Worm (Caenorhabditis elegans): ENCODE measurements around the gene xnd-1.
A peak's percentile ranks its signal among the peaks of the same experiment; 100 is the strongest.

Gene xnd-1

DNA sequence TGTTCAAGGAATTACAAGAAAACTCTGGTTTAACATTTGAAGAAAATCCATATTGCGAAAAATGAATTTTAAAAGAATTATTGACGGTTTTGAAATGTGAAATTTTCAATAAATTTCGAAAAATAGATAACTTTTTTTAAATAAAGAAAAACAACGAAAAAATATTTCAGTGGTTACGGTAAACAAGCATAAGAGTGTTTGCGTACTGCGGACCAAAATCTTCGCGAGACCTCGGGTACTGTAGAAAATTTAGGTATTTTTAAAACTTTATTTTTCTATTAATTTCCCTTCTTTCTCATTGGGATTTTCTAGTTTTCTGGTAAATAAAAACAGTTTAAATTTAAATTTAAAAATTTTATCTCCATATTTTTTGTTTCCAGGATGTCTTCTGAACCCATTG lies at the start of gene xnd-1:
TSS of gene xnd-1 (plus strand) at position 381 of the 400 bp plus-strand sequence.
- TF ChIP-seq W03F9.2 (tag; optimal IDR thresholded peaks at IDR 0.05) (peak; percentile 49), him-1 (tag; optimal IDR thresholded peaks at IDR 0.05) (no peak)

DNA sequence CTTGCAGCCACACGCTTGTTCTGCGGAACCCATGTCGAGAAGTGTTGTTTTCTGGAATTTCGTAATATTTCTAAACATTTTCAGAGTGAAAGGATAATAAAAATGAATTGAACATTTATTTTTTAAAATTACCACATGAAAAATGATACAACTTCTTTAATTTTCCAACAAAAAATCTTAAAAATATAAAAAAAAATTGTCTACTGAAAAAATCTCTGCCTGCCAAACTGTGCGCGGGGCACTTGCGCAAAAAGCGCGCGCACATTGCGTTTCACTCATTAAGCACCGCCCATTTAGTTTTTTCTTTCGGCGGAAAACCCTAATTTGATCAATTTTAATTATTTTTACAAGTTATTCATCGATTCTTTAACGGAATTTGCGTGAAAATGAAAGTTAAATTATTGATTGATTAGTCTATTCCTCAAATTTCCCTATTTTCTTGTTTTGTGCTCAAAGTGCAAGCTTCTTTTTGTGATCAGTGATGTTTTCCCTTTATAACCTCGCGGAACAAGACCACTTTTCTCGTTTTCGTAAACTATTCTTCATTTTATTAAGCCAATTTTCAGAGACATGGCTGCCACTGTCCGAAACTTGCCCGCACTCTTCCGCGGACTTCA lies 49.3 kb upstream of the xnd-1 start, which contains the start of the genes nmad-1 and hach-1:
TSS of gene nmad-1 (minus strand) at position 51 of the 617 bp plus-strand sequence.
TSS of gene hach-1 (plus strand) at position 567 of the 617 bp plus-strand sequence.
- TF ChIP-seq W03F9.2 (tag; optimal IDR thresholded peaks at IDR 0.05) = peak; percentile 95
- peak; percentile 11 for TF ChIP-seq dao-5 (tag; optimal IDR thresholded peaks at IDR 0.05)
- TF ChIP-seq him-1 (tag; optimal IDR thresholded peaks at IDR 0.05) = no peak

DNA sequence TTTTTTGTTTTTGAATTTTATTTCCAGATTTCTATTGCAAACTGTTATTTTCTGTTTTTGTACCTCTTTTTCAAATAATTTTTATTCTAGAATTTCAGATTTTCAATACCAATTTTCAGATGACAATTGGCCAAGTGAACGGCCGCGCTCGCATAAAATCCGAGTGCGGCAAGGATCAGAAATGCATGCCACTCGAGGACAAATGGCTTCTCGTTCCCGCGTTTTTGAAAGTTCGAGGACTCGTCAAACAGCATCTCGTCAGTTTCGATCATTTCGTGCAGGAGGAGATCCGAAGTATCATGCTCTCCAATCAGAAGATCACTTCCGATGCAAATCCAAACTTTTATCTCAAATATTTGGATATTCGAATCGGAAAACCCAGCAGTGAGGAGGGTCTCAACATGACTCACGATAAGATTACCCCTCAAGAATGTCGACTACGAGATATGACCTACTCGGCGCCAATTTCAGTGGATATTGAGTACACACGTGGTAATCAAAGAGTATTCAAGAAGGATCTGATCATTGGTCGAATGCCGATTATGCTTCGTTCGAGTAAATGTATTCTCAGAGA lies 46.9 kb upstream of the xnd-1 start, which contains the start of gene rpc-2:
TSS of gene rpc-2 (plus strand) at position 120 of the 574 bp plus-strand sequence.
- TF ChIP-seq him-1 (tag; optimal IDR thresholded peaks at IDR 0.05) (no peak), W03F9.2 (tag; optimal IDR thresholded peaks at IDR 0.05) (no peak), dao-5 (tag; optimal IDR thresholded peaks at IDR 0.05) (no peak)

DNA sequence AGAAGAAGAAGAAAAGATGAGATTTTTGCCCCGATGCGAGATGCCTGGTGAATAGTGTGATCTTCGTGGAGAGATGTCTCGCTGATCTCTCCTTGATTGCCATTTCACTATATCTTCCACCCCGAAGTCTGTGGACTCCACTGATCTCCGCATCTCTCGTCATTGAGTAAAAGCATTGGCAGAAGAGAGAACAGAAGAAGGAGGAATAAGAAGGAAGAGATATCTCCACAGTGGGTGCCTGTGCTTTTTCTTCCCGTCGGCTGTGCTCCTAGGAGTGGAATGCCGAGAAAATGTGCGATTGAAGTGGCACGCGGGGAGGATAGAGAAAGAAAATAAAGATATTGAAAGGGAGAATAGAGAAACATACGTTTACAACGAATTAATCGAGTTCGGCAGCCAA lies 40.6 kb upstream of the xnd-1 start:
- TF ChIP-seq W03F9.2 (tag; optimal IDR thresholded peaks at IDR 0.05) = no peak
- TF ChIP-seq him-1 (tag; optimal IDR thresholded peaks at IDR 0.05) = no peak
- no peak for TF ChIP-seq dao-5 (tag; optimal IDR thresholded peaks at IDR 0.05)

DNA sequence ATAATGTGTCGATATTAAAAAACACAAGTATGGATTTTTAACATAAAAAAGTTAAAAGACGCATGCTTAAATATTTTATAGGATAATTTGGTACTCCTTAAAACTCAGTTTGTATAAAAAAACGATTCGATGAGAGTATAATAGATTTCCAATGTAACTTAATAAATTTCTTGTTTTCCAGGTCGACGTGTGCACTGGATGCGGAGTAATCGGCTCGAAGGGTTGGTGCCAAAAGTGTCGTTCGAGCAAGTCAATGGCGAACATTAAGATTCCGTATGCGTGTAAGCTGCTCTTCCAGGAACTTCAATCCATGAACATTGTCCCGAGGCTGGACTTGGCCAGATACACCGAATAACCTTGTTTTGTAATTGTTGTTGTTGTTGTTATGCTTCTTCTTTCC lies 39.9 kb upstream of the xnd-1 start:
- no peak for TF ChIP-seq dao-5 (tag; optimal IDR thresholded peaks at IDR 0.05)
- TF ChIP-seq W03F9.2 (tag; optimal IDR thresholded peaks at IDR 0.05) = no peak
- no peak for TF ChIP-seq him-1 (tag; optimal IDR thresholded peaks at IDR 0.05)

DNA sequence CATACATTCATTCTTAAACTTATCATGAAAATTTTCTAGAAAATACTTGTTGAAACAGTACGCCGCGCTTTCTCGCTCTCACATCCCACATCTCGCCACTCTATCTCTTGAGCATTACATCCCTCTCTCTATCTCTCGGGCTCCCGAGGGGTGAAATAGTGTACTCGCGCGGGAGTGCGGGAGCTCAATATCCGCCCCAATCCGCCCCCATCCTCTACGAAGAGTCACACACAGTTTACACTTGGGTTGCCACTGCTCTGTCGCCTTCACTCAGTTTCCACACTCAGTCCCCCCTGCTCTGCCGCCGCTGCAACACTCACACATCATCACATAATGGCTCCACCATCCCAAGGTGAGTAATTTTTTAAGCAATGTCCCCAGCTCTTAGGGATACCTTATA lies 39.5 kb upstream of the xnd-1 start, which contains the start of gene mlc-3:
TSS of gene mlc-3 (plus strand) at position 227 of the 400 bp plus-strand sequence.
- TF ChIP-seq W03F9.2 (tag; optimal IDR thresholded peaks at IDR 0.05) (no peak), dao-5 (tag; optimal IDR thresholded peaks at IDR 0.05) (no peak), him-1 (tag; optimal IDR thresholded peaks at IDR 0.05) (no peak)

DNA sequence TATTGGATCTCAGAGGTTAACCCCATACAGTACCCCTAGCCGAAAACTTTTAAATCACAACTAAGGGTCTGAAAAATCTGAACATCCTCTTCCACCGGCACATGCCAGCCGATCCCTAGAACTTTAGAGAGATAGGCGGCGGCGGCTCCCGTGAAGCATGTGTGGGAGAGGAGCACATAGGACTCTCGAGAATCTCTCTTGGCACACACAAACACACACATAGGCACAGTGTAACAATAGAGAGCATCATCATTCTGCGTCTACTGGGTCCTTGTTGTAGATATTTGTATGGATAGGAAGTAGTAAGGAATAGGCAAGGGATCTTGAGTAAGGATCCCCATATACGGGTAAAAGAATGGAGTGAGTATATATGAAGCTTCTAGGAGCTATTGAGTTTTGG lies 38.6 kb upstream of the xnd-1 start:
- no peak for TF ChIP-seq him-1 (tag; optimal IDR thresholded peaks at IDR 0.05)
- no peak for TF ChIP-seq W03F9.2 (tag; optimal IDR thresholded peaks at IDR 0.05)
- no peak for TF ChIP-seq dao-5 (tag; optimal IDR thresholded peaks at IDR 0.05)

DNA sequence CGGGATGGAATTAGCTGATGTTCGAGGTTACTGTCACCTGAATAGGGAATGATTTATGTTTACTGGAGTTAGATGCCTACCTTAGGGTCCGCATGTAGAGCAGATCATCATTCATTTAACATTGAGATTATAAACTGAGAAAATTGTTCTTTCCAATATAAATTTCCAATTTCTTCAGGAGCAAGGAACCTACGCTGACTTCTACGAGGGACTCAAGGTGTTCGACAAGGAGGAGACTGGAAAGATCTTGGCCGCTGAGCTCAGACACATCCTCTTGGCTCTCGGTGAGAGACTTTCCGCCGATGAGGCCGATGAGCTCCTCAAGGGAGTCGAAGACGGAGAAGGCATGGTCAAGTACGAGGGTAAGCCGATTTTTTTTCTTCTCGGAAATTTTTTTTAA lies 37.8 kb upstream of the xnd-1 start:
- TF ChIP-seq W03F9.2 (tag; optimal IDR thresholded peaks at IDR 0.05) = no peak
- no peak for TF ChIP-seq him-1 (tag; optimal IDR thresholded peaks at IDR 0.05)
- no peak for TF ChIP-seq dao-5 (tag; optimal IDR thresholded peaks at IDR 0.05)

DNA sequence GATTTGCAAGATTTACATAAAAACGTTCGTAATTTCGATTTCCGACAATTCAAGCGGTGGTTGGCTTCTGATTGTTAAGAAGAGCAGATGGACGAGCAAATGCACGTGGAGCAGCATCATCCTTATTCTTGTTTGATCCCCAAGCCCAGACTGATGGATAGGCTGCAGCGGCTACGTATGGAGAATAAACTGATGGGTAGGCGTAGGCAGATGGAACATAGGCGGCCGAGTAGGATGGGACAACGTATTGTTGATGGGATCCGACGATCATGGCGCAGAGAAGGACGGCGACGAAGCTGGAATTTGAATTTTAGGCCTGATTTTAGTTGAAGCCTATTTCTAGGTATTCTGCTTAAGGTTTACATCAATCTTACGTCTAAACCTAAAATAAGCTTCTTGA lies 36.0 kb upstream of the xnd-1 start:
- TF ChIP-seq him-1 (tag; optimal IDR thresholded peaks at IDR 0.05) (no peak), dao-5 (tag; optimal IDR thresholded peaks at IDR 0.05) (no peak), W03F9.2 (tag; optimal IDR thresholded peaks at IDR 0.05) (no peak)

DNA sequence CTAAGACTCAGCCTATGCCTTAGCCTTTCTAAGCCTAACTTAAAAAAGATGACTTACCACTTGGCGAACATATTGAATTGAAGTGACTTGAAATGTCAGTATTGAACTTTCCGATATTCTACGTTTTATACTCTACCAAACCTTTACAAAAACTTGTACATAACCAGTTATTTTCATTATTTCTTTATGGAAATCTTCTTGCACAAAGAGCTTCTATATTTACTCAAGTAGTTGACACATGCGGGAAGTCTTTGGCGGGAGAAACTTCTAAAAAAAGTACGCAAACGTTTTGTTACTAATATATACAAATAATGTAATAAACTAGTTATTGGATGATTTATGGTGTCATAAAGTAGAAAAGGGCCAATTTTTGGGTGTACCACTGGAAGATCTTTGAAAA lies 35.6 kb upstream of the xnd-1 start, which contains the start of gene nspb-12:
TSS of gene nspb-12 (minus strand) at position 101 of the 400 bp plus-strand sequence.
- TF ChIP-seq dao-5 (tag; optimal IDR thresholded peaks at IDR 0.05) = no peak
- TF ChIP-seq W03F9.2 (tag; optimal IDR thresholded peaks at IDR 0.05) = no peak
- no peak for TF ChIP-seq him-1 (tag; optimal IDR thresholded peaks at IDR 0.05)

DNA sequence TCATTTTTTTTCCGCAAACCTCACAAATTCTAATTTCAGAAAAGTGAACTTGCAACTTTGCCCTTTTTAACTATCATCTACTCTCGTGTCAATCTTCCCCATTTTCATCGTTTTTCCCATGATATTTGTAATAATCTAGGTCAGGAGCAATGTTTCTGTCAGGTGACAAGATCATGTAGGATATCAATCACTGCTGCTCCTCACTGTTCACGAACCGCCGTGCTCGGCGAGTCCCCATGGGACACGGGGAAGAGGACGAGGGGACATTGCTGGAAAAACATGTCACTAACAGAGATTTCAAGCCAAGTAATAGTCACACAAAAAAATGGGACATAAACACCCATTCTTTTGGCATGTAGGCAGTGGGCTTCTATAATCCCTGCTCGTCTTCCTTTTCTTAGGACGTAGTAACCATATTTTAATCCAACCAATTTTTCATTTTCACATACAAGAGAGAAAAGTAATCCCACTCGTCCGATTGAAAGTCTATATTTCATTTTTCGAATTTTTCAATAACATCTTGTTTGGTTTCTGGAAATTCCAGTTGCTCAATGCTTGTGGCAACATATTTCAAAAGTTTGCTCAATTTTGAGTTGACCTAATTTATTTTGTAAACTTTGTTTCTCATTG lies 33.3 kb upstream of the xnd-1 start:
- no peak for TF ChIP-seq W03F9.2 (tag; optimal IDR thresholded peaks at IDR 0.05)
- no peak for TF ChIP-seq him-1 (tag; optimal IDR thresholded peaks at IDR 0.05)
- no peak for TF ChIP-seq dao-5 (tag; optimal IDR thresholded peaks at IDR 0.05)

DNA sequence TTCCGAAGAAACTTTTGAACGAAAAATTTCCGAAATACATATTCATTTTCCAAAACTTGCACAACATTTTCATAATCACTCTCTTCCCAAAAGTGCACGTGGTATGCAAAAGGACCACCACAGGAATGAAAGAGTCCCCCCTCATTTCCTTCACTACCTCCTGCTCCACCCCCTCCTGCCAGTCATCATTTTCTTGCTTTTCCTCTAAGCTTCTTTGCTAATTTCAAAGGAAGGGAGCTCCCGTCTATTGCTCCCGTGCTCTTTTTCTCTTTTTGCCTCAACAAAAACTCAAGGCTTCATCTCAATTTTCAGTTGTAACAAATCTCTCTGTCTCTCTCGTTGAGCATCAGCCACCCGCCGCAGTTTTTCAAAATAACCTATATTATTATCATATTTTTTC lies 31.5 kb upstream of the xnd-1 start:
- TF ChIP-seq W03F9.2 (tag; optimal IDR thresholded peaks at IDR 0.05) (no peak), dao-5 (tag; optimal IDR thresholded peaks at IDR 0.05) (no peak), him-1 (tag; optimal IDR thresholded peaks at IDR 0.05) (no peak)

DNA sequence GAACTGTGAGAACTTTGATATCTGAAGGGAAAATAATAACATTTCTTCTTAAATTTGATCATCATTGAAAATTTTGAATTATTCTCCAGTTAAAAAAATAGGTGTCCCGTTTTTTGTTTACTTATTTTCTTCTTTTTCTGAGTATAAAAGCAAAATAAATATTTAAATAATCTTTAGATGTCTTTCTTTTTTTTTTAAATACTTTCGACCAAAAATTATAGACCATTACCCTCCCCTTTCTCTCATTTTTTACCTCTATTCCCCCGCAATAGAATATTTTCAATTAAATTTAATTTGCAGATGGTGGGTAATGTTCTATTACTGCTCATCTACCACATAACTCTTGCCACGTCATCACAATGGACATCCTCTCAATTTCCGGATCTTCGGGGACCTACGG lies 30.6 kb upstream of the xnd-1 start, which contains the start of gene molo-1:
TSS of gene molo-1 (plus strand) at position 301 of the 400 bp plus-strand sequence.
- TF ChIP-seq dao-5 (tag; optimal IDR thresholded peaks at IDR 0.05) (no peak), him-1 (tag; optimal IDR thresholded peaks at IDR 0.05) (no peak), W03F9.2 (tag; optimal IDR thresholded peaks at IDR 0.05) (no peak)

DNA sequence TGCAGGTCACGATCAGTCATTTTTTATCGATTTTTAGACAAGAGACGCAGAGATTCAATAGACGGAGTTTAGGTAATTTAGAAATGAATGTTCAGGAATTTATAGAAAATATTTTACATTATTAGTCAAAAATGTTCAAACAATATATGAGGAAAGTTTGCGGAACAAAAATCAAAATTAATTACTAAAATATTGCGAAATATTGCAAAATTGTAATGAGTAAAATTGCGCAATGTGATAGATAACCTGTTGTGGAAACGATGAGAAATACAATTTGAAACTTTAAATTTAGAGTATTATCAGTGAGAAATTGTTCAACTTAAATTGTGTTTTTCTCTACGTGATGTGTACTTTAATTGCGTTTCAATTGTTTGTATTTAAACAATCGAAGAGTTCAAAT lies 23.2 kb upstream of the xnd-1 start, which contains the start of gene F56D2.5:
TSS of gene F56D2.5 (minus strand) at position 371 of the 400 bp plus-strand sequence.
- TF ChIP-seq W03F9.2 (tag; optimal IDR thresholded peaks at IDR 0.05) = no peak
- no peak for TF ChIP-seq him-1 (tag; optimal IDR thresholded peaks at IDR 0.05)
- no peak for TF ChIP-seq dao-5 (tag; optimal IDR thresholded peaks at IDR 0.05)
